Worm (Caenorhabditis elegans): ENCODE measurements around the gene gnrr-5.

ce11 chrV:4503868-4504365 lies 49.4 kb upstream of the gnrr-5 start:
- no peak for TF ChIP-seq unc-39 (tag; optimal IDR thresholded peaks at IDR 0.05)
- TF ChIP-seq nhr-28 (tag; optimal IDR thresholded peaks at IDR 0.05): no peak
- no peak for TF ChIP-seq hif-1 (tag; optimal IDR thresholded peaks at IDR 0.05)
